Fruit fly (Drosophila melanogaster) whole organism, pupa: ENCODE data around the gene E2f1.

Experiments used
- CG10348 ChIP-seq: fragments of 200-800 bp; sonication (Bioruptor generic); IDR thresholded peaks from 2 replicates; pipeline ENCODE4 v1.3.6; 2022; ENCODE audit warnings: missing biosample characterization, missing genetic modification characterization
- CG12605 ChIP-seq: fragments of 200-800 bp; sonication (Bioruptor generic); IDR thresholded peaks from 2 replicates; pipeline ENCODE4 v1.3.6; 2022; ENCODE audit warnings: missing biosample characterization, missing genetic modification characterization
- CG13204 ChIP-seq: fragments of 200-800 bp; sonication (Bioruptor generic); optimal IDR thresholded peaks from 2 replicates; lab custom pipeline; 2018; ENCODE audit warnings: missing biosample characterization, mild to moderate bottlenecking, missing genetic modification characterization, moderate library complexity
- CG14655 ChIP-seq: fragments of 200-800 bp; sonication (Bioruptor generic); optimal IDR thresholded peaks from 3 replicates; lab custom pipeline; 2017; ENCODE audit warnings: mild to moderate bottlenecking, missing biosample characterization, missing genetic modification reagents, missing genetic modification characterization
- CG15710 ChIP-seq: fragments of 200-800 bp; sonication (Bioruptor generic); optimal IDR thresholded peaks from 2 replicates; lab custom pipeline; 2018; ENCODE audit warnings: missing biosample characterization, mild to moderate bottlenecking, missing genetic modification characterization, moderate library complexity
- CG17806 ChIP-seq: fragments of 200-800 bp; sonication (Bioruptor generic); optimal IDR thresholded peaks from 2 replicates; lab custom pipeline; 2018; ENCODE audit warnings: missing biosample characterization, mild to moderate bottlenecking, missing genetic modification characterization, moderate library complexity
- CG32121 ChIP-seq: fragments of 200-800 bp; sonication (Bioruptor generic); IDR thresholded peaks from 2 replicates; pipeline ENCODE4 v1.3.6; 2022; ENCODE audit warnings: missing biosample characterization, missing genetic modification characterization
- CG34367 ChIP-seq: fragments of 200-800 bp; sonication (Bioruptor generic); optimal IDR thresholded peaks from 2 replicates; lab custom pipeline; 2018; ENCODE audit warnings: missing biosample characterization, mild to moderate bottlenecking, missing genetic modification characterization
- CG4496 ChIP-seq: fragments of 200-800 bp; sonication (Bioruptor generic); IDR thresholded peaks from 3 replicates; pipeline ENCODE4 v1.3.6; 2022; ENCODE audit warnings: missing biosample characterization, missing genetic modification characterization
- CG8159 ChIP-seq: fragments of 200-800 bp; sonication (Bioruptor generic); optimal IDR thresholded peaks from 3 replicates; lab custom pipeline; 2018; ENCODE audit warnings: missing biosample characterization, mild to moderate bottlenecking, missing genetic modification characterization, moderate library complexity
- CG8301 ChIP-seq: fragments of 200-800 bp; sonication (Bioruptor generic); optimal IDR thresholded peaks from 2 replicates; lab custom pipeline; 2018; ENCODE audit warnings: missing biosample characterization, mild to moderate bottlenecking, missing genetic modification characterization
- CG9948 ChIP-seq: fragments of 200-800 bp; sonication (Bioruptor generic); optimal IDR thresholded peaks from 2 replicates; lab custom pipeline; 2018; ENCODE audit warnings: missing biosample characterization, mild to moderate bottlenecking, missing genetic modification characterization, moderate library complexity
- D1 ChIP-seq: fragments of 200-800 bp; sonication (Bioruptor generic); optimal IDR thresholded peaks from 2 replicates; lab custom pipeline; 2018; ENCODE audit warnings: missing biosample characterization, mild to moderate bottlenecking, missing genetic modification characterization, moderate library complexity
- EcR ChIP-seq: fragments of 200-800 bp; sonication (Bioruptor generic); optimal IDR thresholded peaks from 3 replicates; lab custom pipeline; 2019; ENCODE audit warnings: missing biosample characterization, missing genetic modification characterization, mild to moderate bottlenecking, moderate library complexity, missing genetic modification reagents
- Ets98B ChIP-seq: fragments of 200-800 bp; sonication (Bioruptor generic); IDR thresholded peaks from 2 replicates; pipeline ENCODE4 v1.3.6; 2022; ENCODE audit warnings: missing biosample characterization, missing genetic modification characterization
- Pif1A ChIP-seq: fragments of 200-800 bp; sonication (Bioruptor generic); optimal IDR thresholded peaks from 3 replicates; lab custom pipeline; 2016; ENCODE audit warnings: missing biosample characterization, missing genetic modification characterization
- Pif1B ChIP-seq: fragments of 200-800 bp; sonication (Bioruptor generic); optimal IDR thresholded peaks from 3 replicates; lab custom pipeline; 2016; ENCODE audit warnings: missing biosample characterization, missing genetic modification characterization
- Snoo ChIP-seq: fragments of 200-800 bp; sonication (Bioruptor generic); optimal IDR thresholded peaks from 3 replicates; lab custom pipeline; 2017; ENCODE audit warnings: missing biosample characterization, mild to moderate bottlenecking, missing genetic modification characterization, inconsistent platforms
- fd96Ca ChIP-seq: fragments of 200-800 bp; sonication (Bioruptor generic); IDR thresholded peaks from 3 replicates; pipeline ENCODE4 v1.3.6; 2022; ENCODE audit warnings: missing biosample characterization, missing genetic modification characterization
- gl ChIP-seq: fragments of 200-800 bp; sonication (Bioruptor generic); optimal IDR thresholded peaks from 2 replicates; lab custom pipeline; 2018; ENCODE audit warnings: missing biosample characterization, mild to moderate bottlenecking, missing genetic modification characterization
- rn ChIP-seq: fragments of 200-800 bp; sonication (Bioruptor generic); IDR thresholded peaks from 2 replicates; pipeline ENCODE4 v1.3.6; 2022; ENCODE audit warnings: missing biosample characterization, missing genetic modification characterization

E2f1 gene

dm6 chr3R:21596151-21596802 is 64.4 kb downstream of the E2f1 start:
- TF ChIP-seq Pif1B: no peak
- TF ChIP-seq CG15710 (tag; lab: Kevin White, UChicago): no peak
- no peak for TF ChIP-seq CG12605 (GFP tag; lab: Robert Waterston, UW)
- TF ChIP-seq Snoo (tag; lab: Kevin White, UChicago): no peak
- TF ChIP-seq CG9948 (tag; lab: Kevin White, UChicago): no peak
- TF ChIP-seq CG14655 (GFP tag; lab: Kevin White, UChicago): peak; percentile 42
- TF ChIP-seq gl (tag; lab: Kevin White, UChicago): no peak
- 0 out of 2 replicates have a peak, but pooled peaks have one; percentile 32 for TF ChIP-seq CG32121 (GFP tag; lab: Robert Waterston, UW)
- TF ChIP-seq rn (GFP tag; lab: Robert Waterston, UW): no peak
- no peak for TF ChIP-seq CG10348 (GFP tag; lab: Robert Waterston, UW)
- TF ChIP-seq CG8301 (tag; lab: Kevin White, UChicago): peak; percentile 24
- TF ChIP-seq CG8159 (tag; lab: Kevin White, UChicago): no peak
- no peak for TF ChIP-seq CG4496 (GFP tag; lab: Robert Waterston, UW)
- TF ChIP-seq Ets98B (GFP tag; lab: Robert Waterston, UW): no peak
- 0 out of 3 replicates have a peak, but pooled peaks have one; percentile 13 for TF ChIP-seq fd96Ca (GFP tag; lab: Robert Waterston, UW)
- TF ChIP-seq EcR (GFP tag; lab: Kevin White, UChicago): no peak
- TF ChIP-seq CG17806 (tag; lab: Kevin White, UChicago): no peak
- TF ChIP-seq Pif1A (GFP tag; lab: Kevin White, UChicago): no peak
- no peak for TF ChIP-seq CG34367
- TF ChIP-seq D1 (tag; lab: Kevin White, UChicago): no peak
- no peak for TF ChIP-seq CG13204
- TF ChIP-seq, all 21 proteins: peak for 4

- TF ChIP-seq rn (GFP tag; lab: Robert Waterston, UW) (no peak), CG17806 (tag; lab: Kevin White, UChicago) (peak; percentile 10), Snoo (tag; lab: Kevin White, UChicago) (no peak), CG9948 (tag; lab: Kevin White, UChicago) (peak; percentile 38), CG32121 (GFP tag; lab: Robert Waterston, UW) (no peak), CG10348 (GFP tag; lab: Robert Waterston, UW) (no peak), CG34367 (no peak), Ets98B (GFP tag; lab: Robert Waterston, UW) (no peak; the same call in 1 of the 2 replicates), fd96Ca (GFP tag; lab: Robert Waterston, UW) (no peak), CG15710 (tag; lab: Kevin White, UChicago) (no peak), CG8301 (tag; lab: Kevin White, UChicago) (peak; percentile 55), EcR (GFP tag; lab: Kevin White, UChicago) (no peak), Pif1B (no peak), CG13204 (no peak), Pif1A (GFP tag; lab: Kevin White, UChicago) (peak; percentile 17), CG14655 (GFP tag; lab: Kevin White, UChicago) (peak; percentile 82), CG8159 (tag; lab: Kevin White, UChicago) (no peak), gl (tag; lab: Kevin White, UChicago) (no peak), CG12605 (GFP tag; lab: Robert Waterston, UW) (no peak), CG4496 (GFP tag; lab: Robert Waterston, UW) (peak; percentile 57; the same call in 1 of the 3 replicates)
These were observed 66.2 kb downstream of the E2f1 start for dm6 chr3R:21594417-21594892.

- TF ChIP-seq CG8301 (tag; lab: Kevin White, UChicago) (no peak), Snoo (tag; lab: Kevin White, UChicago) (no peak), CG13204 (peak; percentile 12), CG4496 (GFP tag; lab: Robert Waterston, UW) (0 out of 3 replicates have a peak, but pooled peaks have one; percentile 18), D1 (tag; lab: Kevin White, UChicago) (no peak)
- TF ChIP-seq, all 21 proteins: peak for 2
These were observed 66.8 kb downstream of the E2f1 start for dm6 chr3R:21593735-21594345.

- TF ChIP-seq CG4496 (GFP tag; lab: Robert Waterston, UW): no peak
- TF ChIP-seq CG15710 (tag; lab: Kevin White, UChicago): no peak
- no peak for TF ChIP-seq Snoo (tag; lab: Kevin White, UChicago)
- TF ChIP-seq CG8159 (tag; lab: Kevin White, UChicago): no peak
- TF ChIP-seq CG34367: no peak
- TF ChIP-seq, all 21 proteins: peak for 0
These were observed 67.6 kb downstream of the E2f1 start for dm6 chr3R:21593079-21593478.

dm6 chr3R:21591962-21592361 is 68.7 kb downstream of the E2f1 start:
- no peak for TF ChIP-seq Snoo (tag; lab: Kevin White, UChicago)
- peak; percentile 60 for TF ChIP-seq EcR (GFP tag; lab: Kevin White, UChicago)
- peak; percentile 70 for TF ChIP-seq gl (tag; lab: Kevin White, UChicago)
- TF ChIP-seq CG17806 (tag; lab: Kevin White, UChicago): no peak
- TF ChIP-seq CG14655 (GFP tag; lab: Kevin White, UChicago): no peak
- peak; percentile 17 for TF ChIP-seq CG8159 (tag; lab: Kevin White, UChicago)
- TF ChIP-seq CG34367: peak; percentile 30
- TF ChIP-seq Pif1A (GFP tag; lab: Kevin White, UChicago): peak; percentile 15
- TF ChIP-seq CG13204: peak; percentile 76
- TF ChIP-seq D1 (tag; lab: Kevin White, UChicago): no peak
- TF ChIP-seq CG10348 (GFP tag; lab: Robert Waterston, UW): no peak
- peak; percentile 60 for TF ChIP-seq CG12605 (GFP tag; lab: Robert Waterston, UW)
- no peak for TF ChIP-seq CG4496 (GFP tag; lab: Robert Waterston, UW)
- TF ChIP-seq CG15710 (tag; lab: Kevin White, UChicago): peak; percentile 1
- TF ChIP-seq fd96Ca (GFP tag; lab: Robert Waterston, UW): 0 out of 3 replicates have a peak, but pooled peaks have one; percentile 35
- TF ChIP-seq, all 21 proteins: peak for 9
